Worm (Caenorhabditis elegans) whole organism, mixed stage, embryonic: Measurements from ENCODE around the gene tric-1B.2.
A peak's percentile ranks its signal among the peaks of the same experiment; 100 is the strongest.
"Not testable (repeated sequence)": the region's sequence is repeated elsewhere in the genome, so short reads cannot be mapped to it uniquely, and the experiment has no call there.

Experiments used
- blmp-1 ChIP-seq: fragments of 150-350 bp; optimal IDR thresholded peaks from 2 replicates; lab custom pipeline; 2014; ENCODE audit warnings: missing biosample characterization, missing genetic modification characterization
- ceh-39 ChIP-seq: fragments of 150-350 bp; optimal IDR thresholded peaks from 2 replicates; lab custom pipeline; 2014; ENCODE audit warnings: missing biosample characterization, missing genetic modification characterization
- ces-1 ChIP-seq: fragments of 150-350 bp; optimal IDR thresholded peaks from 2 replicates; lab custom pipeline; 2014; ENCODE audit warnings: missing biosample characterization, missing genetic modification reagents, missing genetic modification characterization
- cnd-1 ChIP-seq: fragments of 200-800 bp; sonication (Bioruptor generic); optimal IDR thresholded peaks from 2 replicates; lab custom pipeline; 2018; ENCODE audit warnings: mild to moderate bottlenecking, missing genetic modification characterization, missing compliant biosample characterization
- drap-1 ChIP-seq: fragments of 200-800 bp; sonication (Bioruptor generic); optimal IDR thresholded peaks from 3 replicates; lab custom pipeline; 2018; ENCODE audit warnings: mild to moderate bottlenecking, missing genetic modification characterization, missing compliant biosample characterization
- elt-1 ChIP-seq: sonication (generic microtip); optimal IDR thresholded peaks from 2 replicates; lab custom pipeline; 2017; ENCODE audit warnings: missing genetic modification characterization, mild to moderate bottlenecking, missing compliant biosample characterization, antibody characterized with exemption, moderate library complexity, borderline replicate concordance; ENCODE audit not compliant: insufficient read depth
- elt-3 ChIP-seq: fragments of 150-350 bp; optimal IDR thresholded peaks from 2 replicates; lab custom pipeline; 2014; ENCODE audit warnings: missing biosample characterization, missing genetic modification characterization
- flh-1 ChIP-seq: fragments of 200-800 bp; sonication (Bioruptor generic); optimal IDR thresholded peaks from 2 replicates; lab custom pipeline; 2018; ENCODE audit warnings: mild to moderate bottlenecking, missing genetic modification characterization, moderate library complexity, missing compliant biosample characterization
- ham-2 ChIP-seq: fragments of 200-800 bp; sonication (Bioruptor generic); optimal IDR thresholded peaks from 2 replicates; lab custom pipeline; 2018; ENCODE audit warnings: mild to moderate bottlenecking, missing genetic modification characterization, missing compliant biosample characterization
- lin-13 ChIP-seq: fragments of 150-350 bp; optimal IDR thresholded peaks from 2 replicates; lab custom pipeline; 2014; ENCODE audit warnings: missing biosample characterization, missing genetic modification characterization
- lin-32 ChIP-seq: fragments of 200-800 bp; sonication (Bioruptor generic); optimal IDR thresholded peaks from 2 replicates; lab custom pipeline; 2018; ENCODE audit warnings: mild to moderate bottlenecking, missing genetic modification characterization, missing compliant biosample characterization
- lsy-2 ChIP-seq: fragments of 150-350 bp; optimal IDR thresholded peaks from 2 replicates; lab custom pipeline; 2014; ENCODE audit warnings: missing biosample characterization, missing genetic modification characterization
- mab-5 ChIP-seq: fragments of 150-350 bp; optimal IDR thresholded peaks from 2 replicates; lab custom pipeline; 2014; ENCODE audit warnings: missing biosample characterization, missing genetic modification characterization
- mep-1 ChIP-seq: fragments of 150-350 bp; optimal IDR thresholded peaks from 2 replicates; lab custom pipeline; 2017; ENCODE audit warnings: missing biosample characterization, missing genetic modification reagents, missing genetic modification characterization, inconsistent platforms
- mls-2 ChIP-seq: sonication (generic microtip); optimal IDR thresholded peaks from 2 replicates; lab custom pipeline; 2016; ENCODE audit warnings: mild to moderate bottlenecking, missing genetic modification characterization, moderate library complexity, missing compliant biosample characterization
- nhr-12 ChIP-seq: fragments of 150-350 bp; optimal IDR thresholded peaks from 2 replicates; lab custom pipeline; 2014; ENCODE audit warnings: missing biosample characterization, missing genetic modification characterization
- nhr-2 ChIP-seq: fragments of 150-350 bp; optimal IDR thresholded peaks from 2 replicates; lab custom pipeline; 2014; ENCODE audit warnings: missing biosample characterization, missing genetic modification characterization
- nhr-237 ChIP-seq: fragments of 150-350 bp; optimal IDR thresholded peaks from 2 replicates; lab custom pipeline; 2014; ENCODE audit warnings: missing biosample characterization, missing genetic modification characterization
- nhr-28 ChIP-seq: fragments of 150-350 bp; optimal IDR thresholded peaks from 2 replicates; lab custom pipeline; 2014; ENCODE audit warnings: missing biosample characterization, missing genetic modification characterization
- sem-2 ChIP-seq: fragments of 200-800 bp; sonication (Bioruptor generic); optimal IDR thresholded peaks from 2 replicates; lab custom pipeline; 2018; ENCODE audit warnings: mild to moderate bottlenecking, missing genetic modification characterization, missing compliant biosample characterization
- snpc-4 ChIP-seq: fragments of 150-350 bp; optimal IDR thresholded peaks from 2 replicates; lab custom pipeline; 2014; ENCODE audit warnings: missing biosample characterization, missing genetic modification characterization
- sptf-1 ChIP-seq: sonication (generic microtip); optimal IDR thresholded peaks from 2 replicates; lab custom pipeline; 2017; ENCODE audit warnings: mild to moderate bottlenecking, missing genetic modification characterization, moderate library complexity, missing compliant biosample characterization
- tbx-8 ChIP-seq: fragments of 200-800 bp; sonication (Bioruptor generic); optimal IDR thresholded peaks from 2 replicates; lab custom pipeline; 2018; ENCODE audit warnings: mild to moderate bottlenecking, missing genetic modification characterization, moderate library complexity, missing compliant biosample characterization
- unc-120 ChIP-seq: sonication (generic microtip); optimal IDR thresholded peaks from 2 replicates; lab custom pipeline; 2017; ENCODE audit warnings: missing genetic modification characterization, missing compliant biosample characterization; ENCODE audit not compliant: poor library complexity, severe bottlenecking
- unc-39 ChIP-seq: fragments of 150-350 bp; optimal IDR thresholded peaks from 2 replicates; lab custom pipeline; 2014; ENCODE audit warnings: missing biosample characterization, missing genetic modification characterization
- unc-62 ChIP-seq: fragments of 150-350 bp; optimal IDR thresholded peaks from 2 replicates; lab custom pipeline; 2014; ENCODE audit warnings: missing biosample characterization, missing genetic modification reagents, missing genetic modification characterization
- zip-8 ChIP-seq: fragments of 150-350 bp; optimal IDR thresholded peaks from 2 replicates; lab custom pipeline; 2014; ENCODE audit warnings: missing biosample characterization, missing genetic modification characterization

tric-1B.2 gene

ce11 chrII:12279259-12279658, at the start of gene tric-1B.2, which contains the start of gene Y57A10A.29:
Gene tric-1B.2 (minus strand): TSS chrII:12279387.
Gene Y57A10A.29 (plus strand): TSS chrII:12279561.
- TF ChIP-seq ces-1 (GFP tag; lab: Kevin White, UChicago) = peak; percentile 67
- no peak for TF ChIP-seq blmp-1
- TF ChIP-seq elt-1 = no peak
- TF ChIP-seq tbx-8 (GFP tag; lab: Kevin White, UChicago) = no peak

- TF ChIP-seq mab-5 (tag; lab: Kevin White, UChicago) = no peak
- TF ChIP-seq nhr-12 = no peak
- no peak for TF ChIP-seq flh-1 (GFP tag; lab: Kevin White, UChicago)
- TF ChIP-seq lin-13 = no peak
- TF ChIP-seq lin-32 (GFP tag; lab: Kevin White, UChicago) = no peak
- no peak for TF ChIP-seq cnd-1 (tag; lab: Kevin White, UChicago)
- TF ChIP-seq unc-62 = no peak
- no peak for TF ChIP-seq sptf-1 (tag; lab: Kevin White, UChicago)
- TF ChIP-seq snpc-4 (tag; lab: Kevin White, UChicago) = no peak
These were observed 45.0 kb upstream of the tric-1B.2 start, which contains the start of gene sre-56 for ce11 chrII:12324159-12324558. Gene sre-56 (plus strand): TSS chrII:12324459.

ce11 chrII:12323305-12323704, 44.1 kb upstream of the tric-1B.2 start, which contains the start of gene sre-53:
Gene sre-53 (minus strand): TSS chrII:12323405.
- TF ChIP-seq mab-5 (tag; lab: Kevin White, UChicago) = no peak

ce11 chrII:12318541-12318940, 39.4 kb upstream of the tric-1B.2 start, which contains the start of gene sre-49:
Gene sre-49 (plus strand): TSS chrII:12318841.
- not testable (repeated sequence) for TF ChIP-seq cnd-1 (tag; lab: Kevin White, UChicago); unc-62; lin-32 (GFP tag; lab: Kevin White, UChicago)

- no peak for TF ChIP-seq blmp-1
- no peak for TF ChIP-seq unc-62
- no peak for TF ChIP-seq mab-5 (tag; lab: Kevin White, UChicago)
- TF ChIP-seq lsy-2 (tag; lab: Kevin White, UChicago) = no peak
- no peak for TF ChIP-seq ceh-39
- no peak for TF ChIP-seq sptf-1 (tag; lab: Kevin White, UChicago)
- TF ChIP-seq mep-1 (tag; lab: Kevin White, UChicago) = no peak
- TF ChIP-seq elt-1 = no peak
- no peak for TF ChIP-seq nhr-2
- no peak for TF ChIP-seq elt-3 (tag; lab: Kevin White, UChicago)
- no peak for TF ChIP-seq nhr-28 (tag; lab: Kevin White, UChicago)
- TF ChIP-seq unc-39 (tag; lab: Kevin White, UChicago) = no peak
- no peak for TF ChIP-seq ham-2
- TF ChIP-seq cnd-1 (tag; lab: Kevin White, UChicago) = no peak
- no peak for TF ChIP-seq ces-1 (GFP tag; lab: Kevin White, UChicago)
- TF ChIP-seq sem-2 = no peak
- no peak for TF ChIP-seq nhr-237
- no peak for TF ChIP-seq drap-1 (GFP tag; lab: Kevin White, UChicago)
These were observed 32.4 kb upstream of the tric-1B.2 start, which contains the start of gene sre-51 for ce11 chrII:12311560-12311959. Gene sre-51 (plus strand): TSS chrII:12311860.

ce11 chrII:12309614-12310013, 30.4 kb upstream of the tric-1B.2 start, which contains the start of gene C50E10.2:
Gene C50E10.2 (minus strand): TSS chrII:12309714.
- TF ChIP-seq zip-8 (tag; lab: Kevin White, UChicago) = no peak

ce11 chrII:12303142-12303541, 24.0 kb upstream of the tric-1B.2 start, which contains the start of gene sre-50:
Gene sre-50 (plus strand): TSS chrII:12303525.
- TF ChIP-seq unc-62 (no peak), zip-8 (tag; lab: Kevin White, UChicago) (no peak), sem-2 (no peak), unc-39 (tag; lab: Kevin White, UChicago) (no peak), elt-3 (tag; lab: Kevin White, UChicago) (no peak), mls-2 (tag; lab: Kevin White, UChicago) (no peak), elt-1 (no peak), flh-1 (GFP tag; lab: Kevin White, UChicago) (no peak), nhr-28 (tag; lab: Kevin White, UChicago) (no peak), cnd-1 (tag; lab: Kevin White, UChicago) (no peak), unc-120 (no peak), blmp-1 (no peak)
